Fruit fly (Drosophila melanogaster) whole organism, prepupa: ENCODE measurements around the gene Npc2f.

Experiments used
- CG10631 ChIP-seq: fragments of 200-800 bp; sonication (Bioruptor generic); optimal IDR thresholded peaks from 2 replicates; lab custom pipeline; 2016; ENCODE audit warnings: missing biosample characterization, missing genetic modification characterization
- CG10669 ChIP-seq: fragments of 200-800 bp; sonication (Bioruptor generic); optimal IDR thresholded peaks from 3 replicates; lab custom pipeline; 2018; ENCODE audit warnings: missing biosample characterization, mild to moderate bottlenecking, missing genetic modification characterization, moderate library complexity
- CG11294 ChIP-seq: fragments of 200-800 bp; sonication (Bioruptor generic); IDR thresholded peaks from 2 replicates; pipeline ENCODE4 v1.3.6; 2022; ENCODE audit warnings: missing biosample characterization, missing genetic modification characterization
- CG11762 ChIP-seq: fragments of 200-800 bp; sonication (Bioruptor generic); optimal IDR thresholded peaks from 3 replicates; lab custom pipeline; 2016; ENCODE audit warnings: missing biosample characterization, missing genetic modification characterization; ENCODE audit not compliant: insufficient read depth
- CG11902 ChIP-seq: fragments of 200-800 bp; sonication (Bioruptor generic); optimal IDR thresholded peaks from 3 replicates; lab custom pipeline; 2016; ENCODE audit warnings: missing biosample characterization, missing genetic modification characterization
- CG15336 ChIP-seq: fragments of 200-800 bp; sonication (Bioruptor generic); IDR thresholded peaks from 2 replicates; pipeline ENCODE4 v1.3.6; 2022; ENCODE audit warnings: missing biosample characterization, missing genetic modification characterization
- CG1621 ChIP-seq: fragments of 200-800 bp; sonication (Bioruptor generic); optimal IDR thresholded peaks from 3 replicates; lab custom pipeline; 2018; ENCODE audit warnings: missing biosample characterization, mild to moderate bottlenecking, missing genetic modification characterization
- CG16779 ChIP-seq: fragments of 200-800 bp; sonication (Bioruptor generic); optimal IDR thresholded peaks from 3 replicates; lab custom pipeline; 2017; ENCODE audit warnings: missing biosample characterization, mild to moderate bottlenecking, missing genetic modification characterization
- CG3032 ChIP-seq: fragments of 200-800 bp; optimal IDR thresholded peaks from 2 replicates; lab custom pipeline; 2019; ENCODE audit warnings: missing biosample characterization, mild to moderate bottlenecking, missing genetic modification characterization, moderate library complexity
- CG31627 ChIP-seq: fragments of 200-800 bp; sonication (Bioruptor generic); optimal IDR thresholded peaks from 3 replicates; lab custom pipeline; 2016; ENCODE audit warnings: missing biosample characterization, missing genetic modification characterization
- CG34406 ChIP-seq: fragments of 200-800 bp; sonication (Bioruptor generic); optimal IDR thresholded peaks from 3 replicates; lab custom pipeline; 2016; ENCODE audit warnings: missing biosample characterization, missing genetic modification characterization
- CG3919 ChIP-seq: fragments of 200-800 bp; sonication (Bioruptor generic); optimal IDR thresholded peaks from 3 replicates; lab custom pipeline; 2016; ENCODE audit warnings: missing biosample characterization, missing genetic modification characterization
- CG4318 ChIP-seq: fragments of 200-800 bp; sonication (Bioruptor generic); optimal IDR thresholded peaks from 3 replicates; lab custom pipeline; 2017; ENCODE audit warnings: missing biosample characterization, mild to moderate bottlenecking, missing genetic modification characterization
- CG6163 ChIP-seq: fragments of 200-800 bp; sonication (Bioruptor generic); IDR thresholded peaks from 3 replicates; pipeline ENCODE4 v1.3.6; 2022; ENCODE audit warnings: missing biosample characterization, missing genetic modification characterization
- CG6276 ChIP-seq: fragments of 200-800 bp; sonication (Bioruptor generic); optimal IDR thresholded peaks from 2 replicates; lab custom pipeline; 2017; ENCODE audit warnings: missing biosample characterization, mild to moderate bottlenecking, missing genetic modification characterization
- CG6792 ChIP-seq: fragments of 200-800 bp; sonication (Bioruptor generic); optimal IDR thresholded peaks from 3 replicates; lab custom pipeline; 2016; ENCODE audit warnings: missing biosample characterization, missing genetic modification characterization
- CG6808 ChIP-seq: fragments of 200-800 bp; sonication (Bioruptor generic); optimal IDR thresholded peaks from 3 replicates; lab custom pipeline; 2017; ENCODE audit warnings: missing biosample characterization, missing genetic modification characterization, mild to moderate bottlenecking, moderate library complexity, missing genetic modification reagents
- CG6854 ChIP-seq: fragments of 200-800 bp; sonication (Bioruptor generic); optimal IDR thresholded peaks from 2 replicates; lab custom pipeline; 2017; ENCODE audit warnings: missing biosample characterization, mild to moderate bottlenecking, missing genetic modification characterization
- CG7368 ChIP-seq: fragments of 200-800 bp; sonication (Bioruptor generic); optimal IDR thresholded peaks from 3 replicates; lab custom pipeline; 2016; ENCODE audit warnings: missing biosample characterization, missing genetic modification characterization
- CG8119 ChIP-seq: fragments of 200-800 bp; sonication (Bioruptor generic); IDR thresholded peaks from 3 replicates; pipeline ENCODE4 v1.3.6; 2022; ENCODE audit warnings: missing biosample characterization, missing genetic modification characterization
- CG8319 ChIP-seq: fragments of 200-800 bp; sonication (Bioruptor generic); optimal IDR thresholded peaks from 3 replicates; lab custom pipeline; 2016; ENCODE audit warnings: missing biosample characterization, missing genetic modification characterization
- Eip75B ChIP-seq: fragments of 200-800 bp; sonication (Bioruptor generic); optimal IDR thresholded peaks from 3 replicates; lab custom pipeline; 2016; ENCODE audit warnings: missing biosample characterization, missing genetic modification characterization
- Eip78C ChIP-seq: fragments of 200-800 bp; sonication (Bioruptor generic); peaks from one replicate; lab custom pipeline; 2016; ENCODE audit warnings: missing biosample characterization, missing genetic modification characterization
- Eip93F ChIP-seq: fragments of 200-800 bp; sonication (Bioruptor generic); optimal IDR thresholded peaks from 2 replicates; lab custom pipeline; 2016; ENCODE audit warnings: missing biosample characterization, mild to moderate bottlenecking, missing genetic modification characterization
- Ets21C ChIP-seq: fragments of 200-800 bp; sonication (Bioruptor generic); optimal IDR thresholded peaks from 3 replicates; lab custom pipeline; 2016; ENCODE audit warnings: missing biosample characterization, missing genetic modification characterization
- Ets96B ChIP-seq: fragments of 200-800 bp; optimal IDR thresholded peaks from 2 replicates; lab custom pipeline; 2019; ENCODE audit warnings: missing biosample characterization, mild to moderate bottlenecking, missing genetic modification characterization, moderate library complexity
- Gug ChIP-seq: fragments of 200-800 bp; sonication (Bioruptor generic); IDR thresholded peaks from 2 replicates; pipeline ENCODE4 v1.3.6; 2022; ENCODE audit warnings: missing biosample characterization, missing genetic modification characterization
- Lpt ChIP-seq: fragments of 200-800 bp; sonication (Bioruptor generic); optimal IDR thresholded peaks from 3 replicates; lab custom pipeline; 2016; ENCODE audit warnings: missing biosample characterization, missing genetic modification characterization
- Met ChIP-seq: fragments of 200-800 bp; sonication (Bioruptor generic); optimal IDR thresholded peaks from 3 replicates; lab custom pipeline; 2016; ENCODE audit warnings: missing biosample characterization, missing genetic modification characterization
- OdsH ChIP-seq: fragments of 200-800 bp; sonication (Bioruptor generic); optimal IDR thresholded peaks from 3 replicates; lab custom pipeline; 2016; ENCODE audit warnings: missing biosample characterization, missing genetic modification characterization
- Smox ChIP-seq: fragments of 200-800 bp; sonication (Bioruptor generic); optimal IDR thresholded peaks from 3 replicates; lab custom pipeline; 2016; ENCODE audit warnings: missing biosample characterization, missing genetic modification characterization
- Sox102F ChIP-seq: fragments of 200-800 bp; sonication (Bioruptor generic); optimal IDR thresholded peaks from 2 replicates; lab custom pipeline; 2016; ENCODE audit warnings: missing biosample characterization, mild to moderate bottlenecking, missing genetic modification characterization
- Sox14 ChIP-seq: fragments of 200-800 bp; sonication (Bioruptor generic); optimal IDR thresholded peaks from 3 replicates; lab custom pipeline; 2016; ENCODE audit warnings: missing biosample characterization, missing genetic modification characterization
- achi ChIP-seq: fragments of 200-800 bp; sonication (Bioruptor generic); optimal IDR thresholded peaks from 3 replicates; lab custom pipeline; 2016; ENCODE audit warnings: missing biosample characterization, missing genetic modification characterization
- acj6 ChIP-seq: fragments of 200-800 bp; sonication (Bioruptor generic); optimal IDR thresholded peaks from 3 replicates; lab custom pipeline; 2016; ENCODE audit warnings: missing biosample characterization, missing genetic modification characterization
- cyc ChIP-seq: fragments of 200-800 bp; sonication (Bioruptor generic); optimal IDR thresholded peaks from 3 replicates; lab custom pipeline; 2016; ENCODE audit warnings: missing biosample characterization, missing genetic modification characterization
- eg ChIP-seq: fragments of 200-800 bp; sonication (Bioruptor generic); IDR thresholded peaks from 3 replicates; pipeline ENCODE4 v1.3.6; 2022; ENCODE audit warnings: missing biosample characterization, missing genetic modification characterization
- esn ChIP-seq: fragments of 200-800 bp; sonication (Bioruptor generic); optimal IDR thresholded peaks from 2 replicates; lab custom pipeline; 2016; ENCODE audit warnings: missing biosample characterization, mild to moderate bottlenecking, missing genetic modification characterization, moderate library complexity
- fd59A ChIP-seq: fragments of 200-800 bp; sonication (Bioruptor generic); optimal IDR thresholded peaks from 2 replicates; lab custom pipeline; 2017; ENCODE audit warnings: missing biosample characterization, mild to moderate bottlenecking, missing genetic modification characterization, missing genetic modification reagents
- fkh ChIP-seq: fragments of 200-800 bp; sonication (Bioruptor generic); optimal IDR thresholded peaks from 3 replicates; lab custom pipeline; 2017; ENCODE audit warnings: missing biosample characterization, mild to moderate bottlenecking, missing genetic modification characterization, moderate library complexity
- pdm3 ChIP-seq: fragments of 200-800 bp; sonication (Bioruptor generic); optimal IDR thresholded peaks from 3 replicates; lab custom pipeline; 2016; ENCODE audit warnings: missing biosample characterization, missing genetic modification characterization
- salr ChIP-seq, 2 experiments: fragments of 200-800 bp; sonication (Bioruptor generic); optimal IDR thresholded peaks; 3 replicates each; lab custom pipeline; 2016 to 2018; ENCODE audit warnings: missing biosample characterization in 2 of 2, missing genetic modification characterization in 2 of 2, mild to moderate bottlenecking in 1 of 2
- spab ChIP-seq: fragments of 200-800 bp; sonication (Bioruptor generic); optimal IDR thresholded peaks from 2 replicates; lab custom pipeline; 2017; ENCODE audit warnings: missing biosample characterization, mild to moderate bottlenecking, missing genetic modification characterization, missing genetic modification reagents
- ss ChIP-seq, 2 experiments: fragments of 200-800 bp; sonication (Bioruptor generic); optimal IDR thresholded peaks; 2 replicates in 1 of 2; 3 replicates in 1 of 2; lab custom pipeline; 2017 to 2018; ENCODE audit warnings: mild to moderate bottlenecking in 2 of 2, missing biosample characterization in 2 of 2, missing genetic modification characterization in 2 of 2, moderate library complexity in 1 of 2
- svp ChIP-seq: fragments of 200-800 bp; sonication (Bioruptor generic); peaks from one replicate; lab custom pipeline; 2016; ENCODE audit warnings: missing biosample characterization, missing genetic modification characterization
- topi ChIP-seq: fragments of 200-800 bp; sonication (Bioruptor generic); optimal IDR thresholded peaks from 3 replicates; lab custom pipeline; 2016; ENCODE audit warnings: missing biosample characterization, missing genetic modification characterization
- vri ChIP-seq: fragments of 200-800 bp; sonication (Bioruptor generic); optimal IDR thresholded peaks from 3 replicates; lab custom pipeline; 2016; ENCODE audit warnings: missing biosample characterization, mild to moderate bottlenecking, missing genetic modification characterization

Gene Npc2f

dm6 chr3R:24141013-24141592 is 3.4 kb downstream of the Npc2f start, which contains the start of gene Kal1 (continued):
- peak; percentile 93 for TF ChIP-seq Lpt (GFP tag; lab: Kevin White, UChicago)
- peak; percentile 98 for TF ChIP-seq CG3032 (tag; lab: Kevin White, UChicago)
- TF ChIP-seq Ets96B (tag; lab: Kevin White, UChicago) = peak; percentile 99
- peak; percentile 99 for TF ChIP-seq CG34406 (GFP tag; lab: Kevin White, UChicago)
- peak; percentile 97 for TF ChIP-seq CG10631 (GFP tag; lab: Kevin White, UChicago)
- TF ChIP-seq pdm3 = peak; percentile 91
- TF ChIP-seq spab (GFP tag; lab: Kevin White, UChicago) = peak; percentile 98
- TF ChIP-seq Ets21C (GFP tag; lab: Kevin White, UChicago) = peak; percentile 76
- TF ChIP-seq CG31627 (GFP tag; lab: Kevin White, UChicago) = peak; percentile 84
- peak; percentile 98 for TF ChIP-seq CG6163 (GFP tag; lab: Robert Waterston, UW)
- peak; percentile 93 for TF ChIP-seq Smox (GFP tag; lab: Kevin White, UChicago)
- TF ChIP-seq fd59A (GFP tag; lab: Kevin White, UChicago) = peak; percentile 98
- peak; percentile 92 for TF ChIP-seq Met (GFP tag; lab: Kevin White, UChicago)
- TF ChIP-seq achi (GFP tag; lab: Kevin White, UChicago) = peak; percentile 98
- TF ChIP-seq CG11762 (GFP tag; lab: Kevin White, UChicago) = peak; percentile 96
- peak; percentile 99 for TF ChIP-seq Eip78C (GFP tag; lab: Kevin White, UChicago)
- peak; percentile 99 for TF ChIP-seq ss (GFP tag; optimal IDR thresholded peaks at IDR 0.05; lab: Kevin White, UChicago)
- peak; percentile 96 for TF ChIP-seq CG6276 (GFP tag; lab: Kevin White, UChicago)
- peak; percentile 99 for TF ChIP-seq CG15336 (GFP tag; lab: Robert Waterston, UW)
- TF ChIP-seq CG3919 (GFP tag; lab: Kevin White, UChicago) = peak; percentile 98
- peak; percentile 96 for TF ChIP-seq Sox102F (GFP tag; lab: Kevin White, UChicago)
- peak; percentile 97 for TF ChIP-seq CG7368
- peak; percentile 97 for TF ChIP-seq OdsH
- peak; percentile 97 for TF ChIP-seq eg (GFP tag; lab: Robert Waterston, UW)

dm6 chr3R:24142971-24143370 is 5.3 kb downstream of the Npc2f start:
- peak; percentile 87 for TF ChIP-seq esn (GFP tag; lab: Kevin White, UChicago)
- TF ChIP-seq CG3032 (tag; lab: Kevin White, UChicago) = peak; percentile 92
- peak; percentile 61 for TF ChIP-seq Gug (GFP tag; lab: Robert Waterston, UW)
- TF ChIP-seq CG11294 (GFP tag; lab: Robert Waterston, UW) = peak; percentile 70
- peak; percentile 21 for TF ChIP-seq CG6854
- peak; percentile 87 for TF ChIP-seq Ets96B (tag; lab: Kevin White, UChicago)
- TF ChIP-seq Smox (GFP tag; lab: Kevin White, UChicago) = peak; percentile 73
- TF ChIP-seq Sox102F (GFP tag; lab: Kevin White, UChicago) = peak; percentile 74
- TF ChIP-seq vri (GFP tag; lab: Kevin White, UChicago) = peak; percentile 79
- peak; percentile 75 for TF ChIP-seq CG16779 (tag; lab: Kevin White, UChicago)
- peak; percentile 68 for TF ChIP-seq CG4318 (GFP tag; lab: Kevin White, UChicago)
- peak; percentile 90 for TF ChIP-seq Eip75B (GFP tag; lab: Kevin White, UChicago)
- peak; percentile 80 for TF ChIP-seq CG31627 (GFP tag; lab: Kevin White, UChicago)
- peak; percentile 91 for TF ChIP-seq svp (GFP tag; lab: Kevin White, UChicago)
- peak; percentile 87 for TF ChIP-seq CG10669
- TF ChIP-seq Eip93F (GFP tag; lab: Kevin White, UChicago) = peak; percentile 47
- no peak for TF ChIP-seq fkh (GFP tag; lab: Kevin White, UChicago)
- TF ChIP-seq Sox14 (GFP tag; lab: Kevin White, UChicago) = peak; percentile 83
- peak; percentile 79 for TF ChIP-seq CG8119 (GFP tag; lab: Robert Waterston, UW)
- TF ChIP-seq CG6808 (GFP tag; lab: Kevin White, UChicago) = peak; percentile 89
- TF ChIP-seq CG7368 = peak; percentile 83
- TF ChIP-seq CG34406 (GFP tag; lab: Kevin White, UChicago) = peak; percentile 77
- peak; percentile 86 to 92 for TF ChIP-seq ss (GFP tag; optimal IDR thresholded peaks at IDR 0.05; lab: Kevin White, UChicago)
- TF ChIP-seq OdsH = peak; percentile 86
- peak; percentile 91 for TF ChIP-seq CG10631 (GFP tag; lab: Kevin White, UChicago)
- peak; percentile 83 for TF ChIP-seq cyc (GFP tag; lab: Kevin White, UChicago)
- peak; percentile 69 for TF ChIP-seq Lpt (GFP tag; lab: Kevin White, UChicago)
- peak; percentile 84 for TF ChIP-seq acj6 (GFP tag; lab: Kevin White, UChicago)
- peak; percentile 59 to 77 for TF ChIP-seq salr (GFP tag; optimal IDR thresholded peaks at IDR 0.05; lab: Kevin White, UChicago)
- peak; percentile 66 for TF ChIP-seq Ets21C (GFP tag; lab: Kevin White, UChicago)
- peak; percentile 84 for TF ChIP-seq CG1621
- peak; percentile 83 for TF ChIP-seq topi (GFP tag; lab: Kevin White, UChicago)
- peak; percentile 82 for TF ChIP-seq CG8319 (GFP tag; lab: Kevin White, UChicago)
- peak; percentile 94 for TF ChIP-seq CG6163 (GFP tag; lab: Robert Waterston, UW)
- peak; percentile 91 for TF ChIP-seq CG6792 (GFP tag; lab: Kevin White, UChicago)
- peak; percentile 84 for TF ChIP-seq CG11902
